Fruit fly (Drosophila melanogaster): ENCODE data around the gene RpL13A.
A peak's percentile ranks its signal among the peaks of the same experiment; 100 is the strongest.

RpL13A gene

dm6 chr3R:5672658-5673217 lies 48.5 kb downstream of the RpL13A start (continued):
- TF ChIP-seq CG13287 (GFP tag; IDR thresholded peaks at IDR 0.05; ENCODE audit: partially characterized antibody) (peak; percentile 26; the same call in 1 of the 2 replicates), H2.0 (GFP tag; IDR thresholded peaks at IDR 0.05) (no peak), CG14667 (GFP tag; IDR thresholded peaks at IDR 0.05) (no peak), CG15514 (GFP tag; optimal IDR thresholded peaks at IDR 0.05) (peak; percentile 72), bab2 (GFP tag; optimal IDR thresholded peaks at IDR 0.05) (peak; percentile 77), HLHmδ (GFP tag; optimal IDR thresholded peaks at IDR 0.05) (peak; percentile 98), crol (GFP tag; IDR thresholded peaks at IDR 0.05) (peak; percentile 86), jigr1 (GFP tag; IDR thresholded peaks at IDR 0.05) (no peak), CG34422 (GFP tag; IDR thresholded peaks at IDR 0.05) (peak; percentile 80; the same call in 1 of the 3 replicates), CG15479 (GFP tag; optimal IDR thresholded peaks at IDR 0.05) (no peak), tx (GFP tag; optimal IDR thresholded peaks at IDR 0.05) (no peak), CG7271 (tag; optimal IDR thresholded peaks at IDR 0.05) (peak; percentile 73), oc (tag; optimal IDR thresholded peaks at IDR 0.05) (peak; percentile 81), E2f2 (GFP tag; IDR thresholded peaks at IDR 0.05) (peak; percentile 54; the same call in 1 of the 2 replicates), CG10147 (GFP tag; optimal IDR thresholded peaks at IDR 0.05) (no peak), HmgD (GFP tag; optimal IDR thresholded peaks at IDR 0.05) (peak; percentile 11), CG31365 (tag; optimal IDR thresholded peaks at IDR 0.05) (peak; percentile 87), wor (GFP tag; IDR thresholded peaks at IDR 0.05) (no peak), esg (GFP tag; conservative IDR thresholded peaks at IDR 0.05) (no peak), pb (GFP tag; optimal IDR thresholded peaks at IDR 0.05) (peak; percentile 4), CG8944 (GFP tag; optimal IDR thresholded peaks at IDR 0.05) (peak; percentile 31), Bteb2 (GFP tag; optimal IDR thresholded peaks at IDR 0.05) (peak; percentile 63), inv (GFP tag; IDR thresholded peaks at IDR 0.05; ENCODE audit: partially characterized antibody) (no peak), gem (tag; optimal IDR thresholded peaks at IDR 0.05) (peak; percentile 73), CG2116 (GFP tag; optimal IDR thresholded peaks at IDR 0.05) (peak; percentile 67), CG2199 (GFP tag; IDR thresholded peaks at IDR 0.05) (peak; percentile 74; the same call in 2 of the 3 replicates), klu (GFP tag; IDR thresholded peaks at IDR 0.05) (no peak), CoRest (tag; optimal IDR thresholded peaks at IDR 0.05) (peak; percentile 61), Max (GFP tag; optimal IDR thresholded peaks at IDR 0.05) (peak; percentile 78), Atf-2 (GFP tag; optimal IDR thresholded peaks at IDR 0.05) (peak; percentile 33), ab (GFP tag; optimal IDR thresholded peaks at IDR 0.05) (no peak), Mad (GFP tag; optimal IDR thresholded peaks at IDR 0.05) (peak; percentile 77), usp (GFP tag; optimal IDR thresholded peaks at IDR 0.05) (no peak), Awh (GFP tag; IDR thresholded peaks at IDR 0.05) (peak; percentile 85; the same call in 1 of the 2 replicates), CG17612 (GFP tag; IDR thresholded peaks at IDR 0.05) (no peak), MTF-1 (GFP tag; optimal IDR thresholded peaks at IDR 0.05; ENCODE audit: borderline replicate concordance) (peak; percentile 95), da (GFP tag; optimal IDR thresholded peaks at IDR 0.05) (no peak), ranshi (GFP tag; IDR thresholded peaks at IDR 0.05) (no peak), CG7928 (GFP tag; optimal IDR thresholded peaks at IDR 0.05) (peak; percentile 25), Optix (GFP tag; IDR thresholded peaks at IDR 0.05) (peak; percentile 46; the same call in 1 of the 3 replicates), CG4360 (GFP tag; IDR thresholded peaks at IDR 0.05) (peak; percentile 90), Hand (GFP tag; optimal IDR thresholded peaks at IDR 0.05) (peak; percentile 76), CG7745 (tag; optimal IDR thresholded peaks at IDR 0.05) (peak; percentile 85), lov (optimal IDR thresholded peaks at IDR 0.05) (no peak), lov (GFP tag; IDR thresholded peaks at IDR 0.05) (peak; percentile 77; the same call in 2 of the 3 replicates), Ptx1 (GFP tag; IDR thresholded peaks at IDR 0.05) (0 out of 2 replicates have a peak, but pooled peaks have one; percentile 14), p53 (GFP tag; optimal IDR thresholded peaks at IDR 0.05) (peak; percentile 99), ssp (GFP tag; IDR thresholded peaks at IDR 0.05) (no peak), CG4820 (GFP tag; optimal IDR thresholded peaks at IDR 0.05) (peak; percentile 22), B-H2 (GFP tag; optimal IDR thresholded peaks at IDR 0.05) (peak; percentile 80), CG43689 (GFP tag; IDR thresholded peaks at IDR 0.05) (no peak)

Data from whole organism, embryonic.